Worm (Caenorhabditis elegans) whole organism, midembryonic: ENCODE results near the gene his-41.

Source experiments
- T22C8.4 ChIP-seq: fragments of 200-800 bp; sonication (Bioruptor generic); IDR thresholded peaks from 2 replicates; pipeline ENCODE4 v1.3.6; 2022; ENCODE audit warnings: missing genetic modification characterization, missing compliant biosample characterization
- cog-1 ChIP-seq: sonication (generic microtip); optimal IDR thresholded peaks from 2 replicates; lab custom pipeline; 2016; ENCODE audit warnings: missing genetic modification characterization, missing compliant biosample characterization
- flt-1 ChIP-seq: fragments of 200-800 bp; sonication (Bioruptor generic); IDR thresholded peaks from 2 replicates; pipeline ENCODE4 v1.3.6; 2022; ENCODE audit warnings: missing genetic modification characterization, missing compliant biosample characterization
- ztf-23 ChIP-seq: fragments of 200-800 bp; sonication (Bioruptor generic); IDR thresholded peaks from 2 replicates; pipeline ENCODE4 v1.3.6; 2022; ENCODE audit warnings: missing genetic modification reagents, missing genetic modification characterization, missing compliant biosample characterization
- ztf-29 ChIP-seq: fragments of 200-800 bp; sonication (Bioruptor generic); IDR thresholded peaks from 2 replicates; pipeline ENCODE4 v1.3.6; 2022; ENCODE audit warnings: missing genetic modification reagents, missing genetic modification characterization, missing compliant biosample characterization

DNA sequence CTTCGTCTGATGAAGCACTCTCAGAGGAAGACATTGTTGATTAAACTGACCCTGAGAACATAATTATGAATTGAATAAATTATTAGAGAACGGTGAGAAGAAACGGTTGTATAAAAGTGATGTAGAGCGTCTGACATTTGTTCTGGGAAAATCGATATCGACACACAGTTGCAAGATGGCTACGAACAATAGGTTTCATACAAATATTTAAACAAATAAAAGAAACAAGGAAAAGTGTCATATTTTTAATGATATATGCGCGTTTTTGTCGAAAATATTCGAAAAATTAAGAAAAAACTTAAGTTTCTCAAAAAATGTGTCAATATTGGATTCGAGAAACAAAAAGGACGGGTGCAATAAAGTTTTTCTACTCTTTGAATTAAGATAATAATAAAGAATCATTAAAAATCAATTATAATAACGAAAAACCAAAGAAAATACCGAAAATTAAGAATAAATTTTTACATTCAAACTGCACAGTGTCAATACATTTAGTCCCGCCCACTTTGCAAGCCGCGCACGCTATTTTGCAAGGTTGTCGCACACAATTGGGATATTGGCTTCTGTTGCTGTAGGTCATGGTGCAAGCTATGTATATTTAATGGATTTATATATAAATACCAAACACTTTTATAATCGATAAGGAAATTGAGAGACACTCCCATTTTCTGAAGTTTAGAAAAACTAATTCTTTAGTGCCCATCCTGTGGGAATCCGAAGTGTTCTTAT lies 37.4 kb downstream of the his-41 start, which contains the start of gene rtfo-1:
- TF ChIP-seq cog-1 (peak; percentile 55), ztf-29 (GFP tag; lab: Robert Waterston, UW) (peak; percentile 80; the same call in 1 of the 2 replicates), ztf-23 (GFP tag; lab: Robert Waterston, UW) (peak; percentile 82), T22C8.4 (GFP tag; lab: Robert Waterston, UW) (no peak), flt-1 (GFP tag; lab: Robert Waterston, UW) (peak; percentile 84)
